Worm (Caenorhabditis elegans) whole organism, young adult: Measurements from ENCODE around the gene srh-233.

ENCODE experiments used
- B0336.3 ChIP-seq: fragments of 200-800 bp; sonication (Bioruptor generic); IDR thresholded peaks from 2 replicates; pipeline ENCODE4 v1.3.6; 2022; ENCODE audit warnings: missing genetic modification characterization, missing compliant biosample characterization
- C06A6.2 ChIP-seq: fragments of 200-800 bp; sonication (Bioruptor generic); conservative IDR thresholded peaks from 2 replicates; pipeline ENCODE4 v1.3.6; 2022; ENCODE audit warnings: missing genetic modification characterization, missing compliant biosample characterization
- C17E4.6 ChIP-seq: fragments of 200-800 bp; sonication (Bioruptor generic); IDR thresholded peaks from 2 replicates; pipeline ENCODE4 v1.3.6; 2022; ENCODE audit warnings: missing genetic modification reagents, missing genetic modification characterization, missing compliant biosample characterization
- D2030.7 ChIP-seq: fragments of 200-800 bp; sonication (Bioruptor generic); IDR thresholded peaks from 2 replicates; pipeline ENCODE4 v1.3.6; 2022; ENCODE audit warnings: missing genetic modification reagents, missing genetic modification characterization, missing compliant biosample characterization
- F10E7.11 ChIP-seq: sonication (generic microtip); optimal IDR thresholded peaks from 2 replicates; lab custom pipeline; 2017; ENCODE audit warnings: mild to moderate bottlenecking, missing genetic modification characterization, moderate library complexity, missing compliant biosample characterization
- F33H1.4 ChIP-seq: fragments of 200-800 bp; sonication (Bioruptor generic); IDR thresholded peaks from 2 replicates; pipeline ENCODE4 v1.3.6; 2022; ENCODE audit warnings: missing genetic modification reagents, missing genetic modification characterization, missing compliant biosample characterization
- F37B4.10 ChIP-seq: fragments of 200-800 bp; sonication (Bioruptor generic); IDR thresholded peaks from 2 replicates; pipeline ENCODE4 v1.3.6; 2022; ENCODE audit warnings: missing genetic modification characterization, missing compliant biosample characterization
- F57C9.4 ChIP-seq: sonication (generic microtip); optimal IDR thresholded peaks from 2 replicates; lab custom pipeline; 2017; ENCODE audit warnings: mild to moderate bottlenecking, missing genetic modification characterization, missing compliant biosample characterization
- Y53F4B.3 ChIP-seq: fragments of 200-800 bp; sonication (Bioruptor generic); IDR thresholded peaks from 2 replicates; pipeline ENCODE4 v1.3.6; 2022; ENCODE audit warnings: missing genetic modification reagents, missing genetic modification characterization, missing compliant biosample characterization
- Y95B8A.8 ChIP-seq: fragments of 200-800 bp; sonication (Bioruptor generic); IDR thresholded peaks from 2 replicates; pipeline ENCODE4 v1.3.6; 2022; ENCODE audit warnings: missing genetic modification reagents, missing genetic modification characterization, missing compliant biosample characterization
- aptf-2 ChIP-seq: fragments of 200-800 bp; sonication (Bioruptor generic); conservative IDR thresholded peaks from 2 replicates; pipeline ENCODE4 v1.3.6; 2022; ENCODE audit warnings: missing genetic modification reagents, missing genetic modification characterization, missing compliant biosample characterization
- aptf-3 ChIP-seq: fragments of 200-800 bp; sonication (Bioruptor generic); IDR thresholded peaks from 2 replicates; pipeline ENCODE4 v1.3.6; 2022; ENCODE audit warnings: missing genetic modification characterization, missing compliant biosample characterization
- attf-3 ChIP-seq: fragments of 200-800 bp; sonication (Bioruptor generic); conservative IDR thresholded peaks from 2 replicates; pipeline ENCODE4 v1.3.6; 2022; ENCODE audit warnings: missing genetic modification reagents, missing genetic modification characterization, missing compliant biosample characterization
- attf-5 ChIP-seq: fragments of 200-800 bp; sonication (Bioruptor generic); optimal IDR thresholded peaks from 2 replicates; lab custom pipeline; 2018; ENCODE audit warnings: mild to moderate bottlenecking, missing genetic modification characterization, missing compliant biosample characterization
- attf-6 ChIP-seq: fragments of 200-800 bp; sonication (Bioruptor generic); IDR thresholded peaks from 2 replicates; pipeline ENCODE4 v1.3.6; 2022; ENCODE audit warnings: missing genetic modification reagents, missing genetic modification characterization, missing compliant biosample characterization
- ceh-27 ChIP-seq: fragments of 200-800 bp; sonication (Bioruptor generic); optimal IDR thresholded peaks from 2 replicates; lab custom pipeline; 2018; ENCODE audit warnings: mild to moderate bottlenecking, missing genetic modification characterization, moderate library complexity, missing compliant biosample characterization
- ceh-40 ChIP-seq: fragments of 200-800 bp; sonication (Bioruptor generic); IDR thresholded peaks from 2 replicates; pipeline ENCODE4 v1.3.6; 2022; ENCODE audit warnings: missing genetic modification characterization, missing compliant biosample characterization
- ceh-91 ChIP-seq: fragments of 200-800 bp; sonication (Bioruptor generic); IDR thresholded peaks from 2 replicates; pipeline ENCODE4 v1.3.6; 2022; ENCODE audit warnings: missing genetic modification reagents, missing genetic modification characterization, missing compliant biosample characterization
- die-1 ChIP-seq: sonication (generic microtip); optimal IDR thresholded peaks from 2 replicates; lab custom pipeline; 2016; ENCODE audit warnings: missing genotype, mild to moderate bottlenecking, missing genetic modification characterization, missing compliant biosample characterization
- dpff-1 ChIP-seq: sonication (generic microtip); optimal IDR thresholded peaks from 2 replicates; lab custom pipeline; 2017; ENCODE audit warnings: mild to moderate bottlenecking, missing genetic modification characterization, missing compliant biosample characterization
- dpl-1 ChIP-seq: fragments of 150-350 bp; optimal IDR thresholded peaks from 2 replicates; lab custom pipeline; 2014; ENCODE audit warnings: missing biosample characterization, missing genetic modification reagents, missing genetic modification characterization
- efl-1 ChIP-seq: fragments of 150-350 bp; optimal IDR thresholded peaks from 2 replicates; lab custom pipeline; 2014; ENCODE audit warnings: missing biosample characterization, missing genetic modification reagents, missing genetic modification characterization
- ekl-4 ChIP-seq: fragments of 200-800 bp; sonication (Bioruptor generic); IDR thresholded peaks from 2 replicates; pipeline ENCODE4 v1.3.6; 2022; ENCODE audit warnings: missing genetic modification reagents, missing genetic modification characterization, missing compliant biosample characterization
- ets-4 ChIP-seq: fragments of 200-800 bp; sonication (Bioruptor generic); optimal IDR thresholded peaks from 2 replicates; lab custom pipeline; 2018; ENCODE audit warnings: mild to moderate bottlenecking, missing genetic modification characterization, missing compliant biosample characterization
- fkh-3 ChIP-seq: sonication (generic microtip); optimal IDR thresholded peaks from 2 replicates; lab custom pipeline; 2016; ENCODE audit warnings: mild to moderate bottlenecking, missing genetic modification characterization, missing compliant biosample characterization
- gei-17 ChIP-seq: fragments of 200-800 bp; sonication (Bioruptor generic); optimal IDR thresholded peaks from 2 replicates; lab custom pipeline; 2018; ENCODE audit warnings: mild to moderate bottlenecking, missing genetic modification characterization, missing compliant biosample characterization
- him-1 ChIP-seq: sonication (generic microtip); optimal IDR thresholded peaks from 2 replicates; lab custom pipeline; 2016; ENCODE audit warnings: missing genotype, missing genetic modification reagents, missing genetic modification characterization, missing compliant biosample characterization
- hmg-1.2 ChIP-seq: fragments of 200-800 bp; sonication (Bioruptor generic); IDR thresholded peaks from 2 replicates; pipeline ENCODE4 v1.3.6; 2022; ENCODE audit warnings: missing genetic modification reagents, missing genetic modification characterization, missing compliant biosample characterization
- let-607 ChIP-seq, 2 experiments: fragments of 200-800 bp in 1 of 2; sonication (Bioruptor generic) in 1 of 2; sonication (generic microtip) in 1 of 2; optimal IDR thresholded peaks; 2 replicates each; lab custom pipeline; 2016 to 2018; ENCODE audit warnings: mild to moderate bottlenecking in 2 of 2, missing compliant biosample characterization in 2 of 2, missing genetic modification characterization in 2 of 2, moderate library complexity in 2 of 2, missing genotype in 1 of 2
- lin-40 ChIP-seq: sonication (generic microtip); optimal IDR thresholded peaks from 2 replicates; lab custom pipeline; 2016; ENCODE audit warnings: missing genetic modification characterization, mild to moderate bottlenecking, missing compliant biosample characterization, missing genotype, missing genetic modification reagents
- lir-1 ChIP-seq: fragments of 200-800 bp; sonication (Bioruptor generic); conservative IDR thresholded peaks from 2 replicates; pipeline ENCODE4 v1.3.6; 2022; ENCODE audit warnings: missing genetic modification reagents, missing genetic modification characterization, missing compliant biosample characterization
- lsl-1 ChIP-seq: fragments of 200-800 bp; sonication (Bioruptor generic); optimal IDR thresholded peaks from 2 replicates; lab custom pipeline; 2018; ENCODE audit warnings: mild to moderate bottlenecking, missing genetic modification characterization, moderate library complexity, missing compliant biosample characterization
- lsy-27 ChIP-seq: sonication (generic microtip); optimal IDR thresholded peaks from 2 replicates; lab custom pipeline; 2017; ENCODE audit warnings: missing genetic modification characterization, mild to moderate bottlenecking, missing compliant biosample characterization, antibody characterized with exemption, missing genotype, borderline replicate concordance; ENCODE audit not compliant: insufficient read depth
- madf-3 ChIP-seq: fragments of 200-800 bp; sonication (Bioruptor generic); IDR thresholded peaks from 2 replicates; pipeline ENCODE4 v1.3.6; 2022; ENCODE audit warnings: missing genetic modification reagents, missing genetic modification characterization, missing compliant biosample characterization
- madf-6 ChIP-seq: fragments of 200-800 bp; sonication (Bioruptor generic); IDR thresholded peaks from 2 replicates; pipeline ENCODE4 v1.3.6; 2022; ENCODE audit warnings: missing genetic modification reagents, missing genetic modification characterization, missing compliant biosample characterization
- madf-8 ChIP-seq: fragments of 200-800 bp; sonication (Bioruptor generic); conservative IDR thresholded peaks from 2 replicates; pipeline ENCODE4 v1.3.6; 2022; ENCODE audit warnings: missing genetic modification reagents, missing genetic modification characterization, missing compliant biosample characterization
- nfya-2 ChIP-seq: fragments of 200-800 bp; sonication (Bioruptor generic); IDR thresholded peaks from 2 replicates; pipeline ENCODE4 v1.3.6; 2022; ENCODE audit warnings: missing genetic modification reagents, missing genetic modification characterization, missing compliant biosample characterization
- nhr-120 ChIP-seq: fragments of 200-800 bp; sonication (Bioruptor generic); IDR thresholded peaks from 2 replicates; pipeline ENCODE4 v1.3.6; 2022; ENCODE audit warnings: missing genetic modification characterization, missing compliant biosample characterization
- nhr-27 ChIP-seq: fragments of 200-800 bp; sonication (Bioruptor generic); optimal IDR thresholded peaks from 2 replicates; lab custom pipeline; 2018; ENCODE audit warnings: mild to moderate bottlenecking, missing genetic modification characterization, moderate library complexity, missing compliant biosample characterization
- nhr-90 ChIP-seq: sonication (generic microtip); optimal IDR thresholded peaks from 2 replicates; lab custom pipeline; 2016; ENCODE audit warnings: missing genotype, mild to moderate bottlenecking, missing genetic modification characterization, missing compliant biosample characterization
- pha-4 ChIP-seq: fragments of 150-350 bp; sonication (generic microtip); optimal IDR thresholded peaks from 2 replicates; lab custom pipeline; 2014; ENCODE audit warnings: missing biosample characterization, missing genetic modification reagents, missing genetic modification characterization
- rcor-1 ChIP-seq: fragments of 200-800 bp; sonication (Bioruptor generic); IDR thresholded peaks from 2 replicates; pipeline ENCODE4 v1.3.6; 2022; ENCODE audit warnings: missing genetic modification reagents, missing genetic modification characterization, missing compliant biosample characterization
- repo-1 ChIP-seq: sonication (generic microtip); optimal IDR thresholded peaks from 2 replicates; lab custom pipeline; 2017; ENCODE audit warnings: mild to moderate bottlenecking, missing genetic modification characterization, missing compliant biosample characterization
- rpc-1 ChIP-seq, 2 experiments: fragments of 150-350 bp in 1 of 2; sonication (generic microtip) in 1 of 2; optimal IDR thresholded peaks; 2 replicates each; lab custom pipeline; 2014 to 2018; ENCODE audit warnings: missing biosample characterization in 1 of 2, missing genetic modification characterization in 1 of 2, missing genetic modification reagents in 1 of 2, missing genotype in 1 of 2
- sea-2 ChIP-seq: fragments of 200-800 bp; sonication (Bioruptor generic); IDR thresholded peaks from 2 replicates; pipeline ENCODE4 v1.3.6; 2022; ENCODE audit warnings: missing genetic modification characterization, missing compliant biosample characterization
- somi-1 ChIP-seq: fragments of 200-800 bp; sonication (Bioruptor generic); optimal IDR thresholded peaks from 2 replicates; lab custom pipeline; 2018; ENCODE audit warnings: mild to moderate bottlenecking, missing genetic modification characterization, missing compliant biosample characterization
- sptf-2 ChIP-seq: fragments of 200-800 bp; sonication (Bioruptor generic); optimal IDR thresholded peaks from 2 replicates; lab custom pipeline; 2018; ENCODE audit warnings: mild to moderate bottlenecking, missing genetic modification characterization, missing compliant biosample characterization
- tbp1 ChIP-seq: fragments of 200-800 bp; sonication (Bioruptor generic); optimal IDR thresholded peaks from 2 replicates; lab custom pipeline; 2018; ENCODE audit warnings: mild to moderate bottlenecking, missing genetic modification characterization, missing compliant biosample characterization
- ztf-25 ChIP-seq: fragments of 200-800 bp; sonication (Bioruptor generic); IDR thresholded peaks from 2 replicates; pipeline ENCODE4 v1.3.6; 2022; ENCODE audit warnings: missing genetic modification reagents, missing genetic modification characterization, missing compliant biosample characterization

Gene srh-233

DNA sequence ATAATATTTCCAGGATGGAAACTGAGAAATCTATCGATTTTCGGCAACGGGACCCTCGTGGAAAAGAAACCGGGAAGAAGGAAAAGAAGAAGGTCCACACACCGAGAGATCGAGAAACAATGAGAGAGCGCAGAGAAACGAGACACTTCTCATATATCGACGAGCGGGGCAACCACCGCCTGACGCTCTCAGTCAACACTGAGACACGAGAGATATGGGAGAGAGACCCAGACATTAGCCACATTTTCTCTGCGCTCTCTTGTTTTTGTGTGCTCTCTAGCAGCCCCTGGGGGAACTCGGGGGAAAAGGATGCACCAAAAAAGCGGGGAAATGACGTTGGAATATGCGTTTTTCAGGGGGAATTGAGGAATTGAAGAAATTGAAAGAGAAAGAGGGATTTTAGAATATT lies 43.4 kb upstream of the srh-233 start:
- TF ChIP-seq ceh-27 (GFP tag; lab: Kevin White, UChicago) (peak; percentile 54), F57C9.4 (no peak), rpc-1 (optimal IDR thresholded peaks at IDR 0.05; lab: Kevin White, UChicago) (no peak), rpc-1 (tag; optimal IDR thresholded peaks at IDR 0.05; lab: Kevin White, UChicago) (no peak), lin-40 (tag; lab: Kevin White, UChicago) (peak; percentile 75), Y95B8A.8 (GFP tag; lab: Robert Waterston, UW) (no peak), lsy-27 (no peak), attf-6 (no peak), pha-4 (tag; lab: Kevin White, UChicago) (no peak), nhr-90 (no peak), gei-17 (GFP tag; lab: Kevin White, UChicago) (no peak), efl-1 (GFP tag; lab: Kevin White, UChicago) (no peak), madf-3 (GFP tag; lab: Robert Waterston, UW) (no peak), Y53F4B.3 (GFP tag; lab: Robert Waterston, UW) (no peak), C17E4.6 (GFP tag; lab: Robert Waterston, UW) (no peak), madf-8 (GFP tag; lab: Robert Waterston, UW) (no peak), somi-1 (GFP tag; lab: Kevin White, UChicago) (peak; percentile 52), B0336.3 (GFP tag; lab: Robert Waterston, UW) (peak; percentile 51; the same call in 1 of the 2 replicates), C06A6.2 (GFP tag; lab: Robert Waterston, UW) (0 out of 2 replicates have a peak, but pooled peaks have one; percentile 52), nhr-27 (tag; lab: Kevin White, UChicago) (no peak), aptf-3 (GFP tag; lab: Robert Waterston, UW) (no peak), him-1 (no peak), dpff-1 (tag; lab: Kevin White, UChicago) (no peak), F10E7.11 (tag; lab: Kevin White, UChicago) (no peak), lir-1 (GFP tag; lab: Robert Waterston, UW) (0 out of 2 replicates have a peak, but pooled peaks have one; percentile 7), ets-4 (GFP tag; lab: Kevin White, UChicago) (no peak), ztf-25 (GFP tag; lab: Robert Waterston, UW) (no peak), nfya-2 (no peak), ceh-40 (GFP tag; lab: Robert Waterston, UW) (no peak), let-607 (tag; optimal IDR thresholded peaks at IDR 0.05; lab: Kevin White, UChicago) (no peak), hmg-1.2 (GFP tag; lab: Robert Waterston, UW) (peak; percentile 97), attf-5 (peak; percentile 71), nhr-120 (GFP tag; lab: Robert Waterston, UW) (no peak), ceh-91 (GFP tag; lab: Robert Waterston, UW) (no peak), F33H1.4 (GFP tag; lab: Robert Waterston, UW) (no peak), madf-6 (GFP tag; lab: Robert Waterston, UW) (no peak), attf-3 (GFP tag; lab: Robert Waterston, UW) (no peak), D2030.7 (GFP tag; lab: Robert Waterston, UW) (no peak), F37B4.10 (GFP tag; lab: Robert Waterston, UW) (no peak), dpl-1 (GFP tag; lab: Kevin White, UChicago) (no peak), fkh-3 (tag; lab: Kevin White, UChicago) (no peak), rcor-1 (GFP tag; lab: Robert Waterston, UW) (peak; percentile 35; the same call in 1 of the 2 replicates), repo-1 (tag; lab: Kevin White, UChicago) (no peak), lsl-1 (GFP tag; lab: Kevin White, UChicago) (no peak), aptf-2 (GFP tag; lab: Robert Waterston, UW) (no peak), ekl-4 (no peak), sea-2 (GFP tag; lab: Robert Waterston, UW) (no peak), tbp1 (peak; percentile 35), sptf-2 (GFP tag; lab: Kevin White, UChicago) (no peak), die-1 (tag; lab: Kevin White, UChicago) (no peak)
